Worm (Caenorhabditis elegans): Measurements from ENCODE around the gene F46G10.2.

The F46G10.2 gene

DNA sequence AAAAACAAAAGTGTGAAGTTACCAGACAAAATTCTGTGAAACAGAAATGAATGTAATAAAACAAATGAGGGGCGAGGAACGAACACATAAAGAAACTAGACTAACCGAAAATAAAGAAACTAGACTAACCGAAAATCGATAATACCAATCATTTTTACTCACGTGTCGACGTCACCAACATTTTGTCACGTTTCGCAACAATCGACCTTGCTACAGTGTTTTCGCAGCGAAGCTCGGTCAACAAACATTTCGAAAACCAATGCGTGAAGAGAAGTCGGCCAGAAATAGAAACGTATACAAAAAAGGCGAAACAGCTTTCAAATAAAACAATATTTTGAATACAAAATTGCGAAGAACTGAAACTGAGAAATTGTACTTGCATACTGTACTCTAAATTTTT lies 44.2 kb downstream of the F46G10.2 start (continued):
- TF ChIP-seq mep-1 (tag; optimal IDR thresholded peaks at IDR 0.05) = no peak
- TF ChIP-seq C34B4.2 (tag; optimal IDR thresholded peaks at IDR 0.05) = no peak

DNA sequence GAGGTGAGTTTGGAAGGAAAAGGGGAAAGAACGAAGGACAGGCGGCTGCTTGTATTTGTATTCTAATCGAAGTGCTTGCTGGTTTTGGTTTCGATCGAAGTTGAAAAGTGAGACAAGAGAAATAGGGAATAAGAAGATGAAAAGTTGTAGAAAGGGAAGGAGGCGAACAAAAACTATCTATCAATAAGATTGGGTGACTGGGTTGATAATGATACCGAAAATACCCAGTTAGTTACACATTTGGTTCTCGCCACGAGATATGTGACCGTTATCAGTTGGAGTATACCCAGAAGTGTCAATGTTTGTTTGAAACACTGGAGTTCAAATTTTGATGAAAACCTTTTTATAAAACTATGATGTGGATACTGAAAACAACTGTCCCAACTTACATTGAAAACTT lies 45.5 kb downstream of the F46G10.2 start:
- TF ChIP-seq rnt-1 (tag; optimal IDR thresholded peaks at IDR 0.05) (no peak), Y116A8C.19 (tag; optimal IDR thresholded peaks at IDR 0.05; ENCODE audit: borderline replicate concordance) (no peak), ceh-8 (GFP tag; optimal IDR thresholded peaks at IDR 0.05) (no peak), alr-1 (tag; optimal IDR thresholded peaks at IDR 0.05; ENCODE audit: borderline replicate concordance) (no peak), pag-3 (tag; optimal IDR thresholded peaks at IDR 0.05; ENCODE audit: borderline replicate concordance, insufficient read depth) (no peak), fkh-4 (tag; optimal IDR thresholded peaks at IDR 0.05; ENCODE audit: borderline replicate concordance) (no peak), unc-130 (tag; optimal IDR thresholded peaks at IDR 0.05) (no peak), hlh-4 (tag; optimal IDR thresholded peaks at IDR 0.05) (no peak), ama-1 (optimal IDR thresholded peaks at IDR 0.05) (no peak), aly-2 (tag; optimal IDR thresholded peaks at IDR 0.05) (no peak), nhr-11 (tag; optimal IDR thresholded peaks at IDR 0.05) (no peak), aha-1 (tag; optimal IDR thresholded peaks at IDR 0.05) (no peak), zip-4 (GFP tag; optimal IDR thresholded peaks at IDR 0.05) (no peak), C34B4.2 (tag; optimal IDR thresholded peaks at IDR 0.05) (no peak), snu-23 (GFP tag; optimal IDR thresholded peaks at IDR 0.05) (no peak), lin-13 (GFP tag; optimal IDR thresholded peaks at IDR 0.05) (no peak), grh-1 (GFP tag; IDR thresholded peaks at IDR 0.05) (no peak), skn-1 (tag; optimal IDR thresholded peaks at IDR 0.05) (no peak), lir-3 (tag; optimal IDR thresholded peaks at IDR 0.05; ENCODE audit: poor library complexity) (no peak), nhr-19 (GFP tag; conservative IDR thresholded peaks at IDR 0.05) (no peak), ceh-63 (GFP tag; optimal IDR thresholded peaks at IDR 0.05) (no peak), ceh-90 (tag; optimal IDR thresholded peaks at IDR 0.05) (no peak), efl-3 (GFP tag; optimal IDR thresholded peaks at IDR 0.05) (no peak), nhr-71 (tag; optimal IDR thresholded peaks at IDR 0.05) (no peak), lin-35 (GFP tag; optimal IDR thresholded peaks at IDR 0.05) (peak in 1 of 2 experiments; percentile 14), mdl-1 (tag; optimal IDR thresholded peaks at IDR 0.05) (peak in 1 of 2 experiments; percentile 6), elt-2 (tag; optimal IDR thresholded peaks at IDR 0.05) (peak; percentile 57), nhr-20 (tag; optimal IDR thresholded peaks at IDR 0.05) (peak; percentile 5), isw-1 (GFP tag; IDR thresholded peaks at IDR 0.05) (no peak), dsc-1 (tag; optimal IDR thresholded peaks at IDR 0.05) (no peak), unc-98 (GFP tag; IDR thresholded peaks at IDR 0.05) (no peak), C16A3.4 (tag; optimal IDR thresholded peaks at IDR 0.05) (no peak), nhr-85 (tag) (no peak), elt-3 (tag; optimal IDR thresholded peaks at IDR 0.05) (peak in 1 of 6 experiments; percentile 26), dpl-1 (GFP tag; optimal IDR thresholded peaks at IDR 0.05) (no peak), xbp-1 (tag; optimal IDR thresholded peaks at IDR 0.05) (no peak), C04F5.9 (tag; optimal IDR thresholded peaks at IDR 0.05) (no peak), zag-1 (tag; optimal IDR thresholded peaks at IDR 0.05) (no peak), fkh-10 (GFP tag; optimal IDR thresholded peaks at IDR 0.05) (no peak), mef-2 (tag; optimal IDR thresholded peaks at IDR 0.05) (no peak), nhr-12 (tag; optimal IDR thresholded peaks at IDR 0.05) (no peak), unc-62 (GFP tag; optimal IDR thresholded peaks at IDR 0.05) (no peak), nhr-90 (tag; optimal IDR thresholded peaks at IDR 0.05; ENCODE audit: poor library complexity) (no peak), ceh-88 (GFP tag; IDR thresholded peaks at IDR 0.05) (no peak), lin-14 (GFP tag; optimal IDR thresholded peaks at IDR 0.05) (peak; percentile 7), pqm-1 (tag; optimal IDR thresholded peaks at IDR 0.05) (no peak), egl-27 (tag; optimal IDR thresholded peaks at IDR 0.05) (no peak), ces-1 (GFP tag; optimal IDR thresholded peaks at IDR 0.05) (no peak), F16B12.6 (tag; optimal IDR thresholded peaks at IDR 0.05) (no peak), snpc-4 (tag; optimal IDR thresholded peaks at IDR 0.05) (no peak)

Data from whole organism, L1 larva.